Fruit fly (Drosophila melanogaster) whole organism, prepupa: ENCODE data around the gene HipHop.

Experiments used
- CG16779 ChIP-seq: fragments of 200-800 bp; sonication (Bioruptor generic); optimal IDR thresholded peaks from 3 replicates; lab custom pipeline; 2017; ENCODE audit warnings: missing biosample characterization, mild to moderate bottlenecking, missing genetic modification characterization
- CG6792 ChIP-seq: fragments of 200-800 bp; sonication (Bioruptor generic); optimal IDR thresholded peaks from 3 replicates; lab custom pipeline; 2016; ENCODE audit warnings: missing biosample characterization, missing genetic modification characterization
- Met ChIP-seq: fragments of 200-800 bp; sonication (Bioruptor generic); optimal IDR thresholded peaks from 3 replicates; lab custom pipeline; 2016; ENCODE audit warnings: missing biosample characterization, missing genetic modification characterization
- Sox102F ChIP-seq: fragments of 200-800 bp; sonication (Bioruptor generic); optimal IDR thresholded peaks from 2 replicates; lab custom pipeline; 2016; ENCODE audit warnings: missing biosample characterization, mild to moderate bottlenecking, missing genetic modification characterization
- dac ChIP-seq: fragments of 200-800 bp; sonication (Bioruptor generic); optimal IDR thresholded peaks from 2 replicates; lab custom pipeline; 2017; ENCODE audit warnings: missing biosample characterization, mild to moderate bottlenecking, missing genetic modification characterization

dm6 chr3L:18795056-18795841 is 25.7 kb upstream of the HipHop start:
- TF ChIP-seq Met (GFP tag; lab: Kevin White, UChicago) (no peak), Sox102F (GFP tag; lab: Kevin White, UChicago) (no peak), dac (GFP tag; lab: Kevin White, UChicago) (no peak), CG16779 (no peak), CG6792 (GFP tag; lab: Kevin White, UChicago) (no peak)
